Worm (Caenorhabditis elegans) whole organism, L1 larva: ENCODE data around the gene F56C3.4.

Experiments
- ama-1 ChIP-seq: fragments of 150-350 bp; optimal IDR thresholded peaks from 2 replicates; lab custom pipeline; 2014
- nhr-11 ChIP-seq: fragments of 150-350 bp; optimal IDR thresholded peaks from 2 replicates; lab custom pipeline; 2014; ENCODE audit warnings: missing biosample characterization, missing genetic modification characterization
- nhr-76 ChIP-seq: sonication (generic microtip); optimal IDR thresholded peaks from 2 replicates; lab custom pipeline; 2017; ENCODE audit warnings: missing biosample characterization, missing genetic modification characterization
- unc-62 ChIP-seq: fragments of 150-350 bp; optimal IDR thresholded peaks from 2 replicates; lab custom pipeline; 2014; ENCODE audit warnings: missing biosample characterization, missing genetic modification reagents, missing genetic modification characterization

ce11 chrX:1319708-1320107 lies 40.8 kb downstream of the F56C3.4 start:
- TF ChIP-seq nhr-76 (tag; lab: Kevin White, UChicago) (no peak), ama-1 (no peak), nhr-11 (tag; lab: Kevin White, UChicago) (no peak), unc-62 (GFP tag; lab: Kevin White, UChicago) (no peak)
